Fruit fly (Drosophila melanogaster): Measurements from ENCODE around the gene Nepl8.

Nepl8 gene

dm6 chr2L:16499559-16499958, 11.6 kb downstream of the Nepl8 start:
- TF ChIP-seq CG6854 (GFP tag; optimal IDR thresholded peaks at IDR 0.05) (no peak), fkh (GFP tag; optimal IDR thresholded peaks at IDR 0.05) (peak; percentile 56)

dm6 chr2L:16500469-16500868, 12.5 kb downstream of the Nepl8 start:
- TF ChIP-seq lz (GFP tag; optimal IDR thresholded peaks at IDR 0.05) (peak; percentile 82), CG6854 (GFP tag; optimal IDR thresholded peaks at IDR 0.05) (peak; percentile 40), Eip93F (GFP tag; optimal IDR thresholded peaks at IDR 0.05) (peak; percentile 54), Gug (GFP tag; IDR thresholded peaks at IDR 0.05) (peak; percentile 86), CG4318 (GFP tag; optimal IDR thresholded peaks at IDR 0.05) (peak; percentile 83), Eip75B (GFP tag; optimal IDR thresholded peaks at IDR 0.05) (peak; percentile 94), CG11902 (GFP tag; optimal IDR thresholded peaks at IDR 0.05) (peak; percentile 72), CG10631 (GFP tag; optimal IDR thresholded peaks at IDR 0.05) (peak; percentile 87), vri (GFP tag; optimal IDR thresholded peaks at IDR 0.05) (peak; percentile 64), Met (GFP tag; optimal IDR thresholded peaks at IDR 0.05) (peak; percentile 90), CG6792 (GFP tag; optimal IDR thresholded peaks at IDR 0.05) (peak; percentile 86), Ets96B (tag; optimal IDR thresholded peaks at IDR 0.05) (peak; percentile 73), fkh (GFP tag; optimal IDR thresholded peaks at IDR 0.05) (peak; percentile 37), fd59A (GFP tag; optimal IDR thresholded peaks at IDR 0.05) (peak; percentile 81), acj6 (GFP tag; optimal IDR thresholded peaks at IDR 0.05) (peak; percentile 92), CG7368 (GFP tag; optimal IDR thresholded peaks at IDR 0.05) (peak; percentile 85), CG6276 (GFP tag; optimal IDR thresholded peaks at IDR 0.05) (peak; percentile 69), dac (GFP tag; optimal IDR thresholded peaks at IDR 0.05) (peak; percentile 75), Hr4 (GFP tag; optimal IDR thresholded peaks at IDR 0.05) (peak; percentile 92), CG32006 (GFP tag; optimal IDR thresholded peaks at IDR 0.05) (peak; percentile 91), CG8632 (GFP tag; optimal IDR thresholded peaks at IDR 0.05) (peak; percentile 81), OdsH (GFP tag; optimal IDR thresholded peaks at IDR 0.05) (peak; percentile 91), Sox14 (GFP tag; optimal IDR thresholded peaks at IDR 0.05) (peak; percentile 90), salr (GFP tag; optimal IDR thresholded peaks at IDR 0.05) (peak; percentile 57 to 68), svp (GFP tag) (peak; percentile 92), Sox102F (GFP tag; optimal IDR thresholded peaks at IDR 0.05) (peak; percentile 84), dsx (GFP tag; optimal IDR thresholded peaks at IDR 0.05; ENCODE audit: poor library complexity, severe bottlenecking) (peak; percentile 75), achi (GFP tag; optimal IDR thresholded peaks at IDR 0.05) (peak; percentile 89), CG31627 (GFP tag; optimal IDR thresholded peaks at IDR 0.05) (peak; percentile 87), CG11762 (GFP tag; optimal IDR thresholded peaks at IDR 0.05; ENCODE audit: insufficient read depth) (peak; percentile 77), CG10669 (GFP tag; optimal IDR thresholded peaks at IDR 0.05) (peak; percentile 76), Ets21C (GFP tag; optimal IDR thresholded peaks at IDR 0.05) (peak; percentile 74), topi (GFP tag; optimal IDR thresholded peaks at IDR 0.05) (peak; percentile 75), Eip78C (GFP tag) (peak; percentile 96), Smox (GFP tag; optimal IDR thresholded peaks at IDR 0.05) (peak; percentile 81), CG1621 (tag; optimal IDR thresholded peaks at IDR 0.05) (peak; percentile 80), Lpt (GFP tag; optimal IDR thresholded peaks at IDR 0.05) (peak; percentile 89), cyc (GFP tag; optimal IDR thresholded peaks at IDR 0.05) (peak; percentile 84), CG6808 (GFP tag; optimal IDR thresholded peaks at IDR 0.05) (peak; percentile 74), CG6163 (GFP tag; IDR thresholded peaks at IDR 0.05) (peak; percentile 96), CG11294 (GFP tag; IDR thresholded peaks at IDR 0.05) (peak; percentile 86), CG8319 (GFP tag; optimal IDR thresholded peaks at IDR 0.05) (peak; percentile 59), fd85E (GFP tag; optimal IDR thresholded peaks at IDR 0.05) (peak; percentile 56), esn (GFP tag; optimal IDR thresholded peaks at IDR 0.05) (peak; percentile 87), CG3919 (GFP tag; optimal IDR thresholded peaks at IDR 0.05) (peak; percentile 82), CG3032 (tag; optimal IDR thresholded peaks at IDR 0.05) (peak; percentile 67), pdm3 (GFP tag; optimal IDR thresholded peaks at IDR 0.05) (peak; percentile 92), Hr38 (GFP tag; optimal IDR thresholded peaks at IDR 0.05) (no peak), spab (GFP tag; optimal IDR thresholded peaks at IDR 0.05) (peak; percentile 67), ss (GFP tag; optimal IDR thresholded peaks at IDR 0.05) (peak; percentile 56 to 73)

Measured in whole organism, prepupa.